Fruit fly (Drosophila melanogaster) whole organism, embryonic: Measurements from ENCODE around the gene GAPcenA.
A peak's percentile ranks its signal among the peaks of the same experiment; 100 is the strongest.

Experiments
- CG10274 ChIP-seq: fragments of 200-800 bp; sonication (Bioruptor generic); optimal IDR thresholded peaks from 3 replicates; lab custom pipeline; 2017; ENCODE audit warnings: missing biosample characterization, mild to moderate bottlenecking, missing genetic modification characterization
- CG10979 ChIP-seq: fragments of 200-800 bp; sonication (Bioruptor generic); optimal IDR thresholded peaks from 2 replicates; lab custom pipeline; 2018; ENCODE audit warnings: missing biosample characterization, mild to moderate bottlenecking, missing genetic modification characterization, moderate library complexity
- CG11504 ChIP-seq: fragments of 200-800 bp; sonication (Bioruptor generic); optimal IDR thresholded peaks from 3 replicates; lab custom pipeline; 2019; ENCODE audit warnings: missing biosample characterization, mild to moderate bottlenecking, missing genetic modification characterization, moderate library complexity
- CG12391 ChIP-seq: fragments of 200-800 bp; sonication (Bioruptor generic); optimal IDR thresholded peaks from 3 replicates; lab custom pipeline; 2018; ENCODE audit warnings: missing biosample characterization, mild to moderate bottlenecking, missing genetic modification characterization, moderate library complexity
- CG14710 ChIP-seq: fragments of 200-800 bp; sonication (Bioruptor generic); optimal IDR thresholded peaks from 3 replicates; lab custom pipeline; 2019; ENCODE audit warnings: missing biosample characterization, mild to moderate bottlenecking, missing genetic modification characterization, moderate library complexity
- CG15601 ChIP-seq: fragments of 200-800 bp; sonication (Bioruptor generic); optimal IDR thresholded peaks from 3 replicates; lab custom pipeline; 2019; ENCODE audit warnings: missing biosample characterization, mild to moderate bottlenecking, missing genetic modification characterization, moderate library complexity
- CG17328 ChIP-seq: fragments of 200-800 bp; sonication (Bioruptor generic); IDR thresholded peaks from 2 replicates; pipeline ENCODE4 v1.3.6; 2022; ENCODE audit warnings: missing biosample characterization, missing genetic modification characterization
- CG18262 ChIP-seq: fragments of 200-800 bp; optimal IDR thresholded peaks from 3 replicates; lab custom pipeline; 2019; ENCODE audit warnings: missing biosample characterization, mild to moderate bottlenecking, missing genetic modification characterization, moderate library complexity
- CG2712 ChIP-seq: fragments of 200-800 bp; optimal IDR thresholded peaks from 3 replicates; lab custom pipeline; 2019; ENCODE audit warnings: missing biosample characterization, mild to moderate bottlenecking, missing genetic modification characterization, moderate library complexity
- CG31224 ChIP-seq: fragments of 200-800 bp; sonication (Bioruptor generic); IDR thresholded peaks from 2 replicates; pipeline ENCODE4 v1.3.6; 2022; ENCODE audit warnings: missing biosample characterization, missing genetic modification characterization
- CG6254 ChIP-seq: fragments of 200-800 bp; sonication (Bioruptor generic); optimal IDR thresholded peaks from 3 replicates; lab custom pipeline; 2017; ENCODE audit warnings: mild to moderate bottlenecking, missing biosample characterization, missing genetic modification reagents, missing genetic modification characterization
- CG7839 ChIP-seq: fragments of 200-800 bp; sonication (Bioruptor generic); optimal IDR thresholded peaks from 3 replicates; lab custom pipeline; 2018; ENCODE audit warnings: missing biosample characterization, mild to moderate bottlenecking, missing genetic modification characterization, moderate library complexity
- CG8388 ChIP-seq: fragments of 200-800 bp; sonication (Bioruptor generic); optimal IDR thresholded peaks from 2 replicates; lab custom pipeline; 2019; ENCODE audit warnings: missing biosample characterization, mild to moderate bottlenecking, missing genetic modification characterization, moderate library complexity
- CG9609 ChIP-seq: fragments of 200-800 bp; sonication (Bioruptor generic); optimal IDR thresholded peaks from 3 replicates; lab custom pipeline; 2016; ENCODE audit warnings: missing biosample characterization, missing genetic modification characterization
- CG9727 ChIP-seq: fragments of 200-800 bp; sonication (Bioruptor generic); optimal IDR thresholded peaks from 3 replicates; lab custom pipeline; 2017; ENCODE audit warnings: missing biosample characterization, mild to moderate bottlenecking, missing genetic modification characterization
- CTCF ChIP-seq: fragments of 200-800 bp; sonication (Bioruptor generic); optimal IDR thresholded peaks from 2 replicates; lab custom pipeline; 2017; ENCODE audit warnings: missing biosample characterization, mild to moderate bottlenecking, missing genetic modification characterization, moderate library complexity
- Camta ChIP-seq: fragments of 200-800 bp; sonication (Bioruptor generic); optimal IDR thresholded peaks from 2 replicates; lab custom pipeline; 2016; ENCODE audit warnings: missing biosample characterization, missing genetic modification characterization
- D ChIP-seq, 2 experiments: fragments of 200-800 bp in 1 of 2; fragments of >200 bp in 1 of 2; sonication (Bioruptor generic) in 1 of 2; optimal IDR thresholded peaks; 2 replicates in 1 of 2; 3 replicates in 1 of 2; lab custom pipeline; 2017; ENCODE audit warnings: mild to moderate bottlenecking in 1 of 2, missing biosample characterization in 1 of 2, missing genetic modification characterization in 1 of 2, missing genetic modification reagents in 1 of 2
- Dbx ChIP-seq: fragments of 200-800 bp; sonication (Bioruptor generic); IDR thresholded peaks from 3 replicates; pipeline ENCODE4 v1.3.6; 2022; ENCODE audit warnings: missing biosample characterization, missing genetic modification characterization
- Drgx ChIP-seq: fragments of 200-800 bp; sonication (Bioruptor generic); IDR thresholded peaks from 2 replicates; pipeline ENCODE4 v1.3.6; 2022; ENCODE audit warnings: missing biosample characterization, missing genetic modification characterization
- GATAe ChIP-seq: fragments of 200-800 bp; sonication (Bioruptor generic); conservative IDR thresholded peaks from 2 replicates; pipeline ENCODE4 v1.3.6; 2022; ENCODE audit warnings: missing biosample characterization, missing genetic modification characterization
- Lhr ChIP-seq: fragments of 200-800 bp; sonication (Bioruptor generic); optimal IDR thresholded peaks from 3 replicates; lab custom pipeline; 2017; ENCODE audit warnings: mild to moderate bottlenecking, missing biosample characterization, missing genetic modification reagents, missing genetic modification characterization
- Mad ChIP-seq: fragments of 200-800 bp; sonication (Bioruptor generic); optimal IDR thresholded peaks from 2 replicates; lab custom pipeline; 2016; ENCODE audit warnings: missing biosample characterization, missing genetic modification characterization
- Oli ChIP-seq: fragments of 200-800 bp; sonication (Bioruptor generic); optimal IDR thresholded peaks from 2 replicates; lab custom pipeline; 2018; ENCODE audit warnings: missing biosample characterization, mild to moderate bottlenecking, missing genetic modification characterization, moderate library complexity
- Poxn ChIP-seq: fragments of 200-800 bp; sonication (Bioruptor generic); IDR thresholded peaks from 2 replicates; pipeline ENCODE4 v1.3.6; 2022; ENCODE audit warnings: missing biosample characterization, missing genetic modification characterization
- Sox102F ChIP-seq: fragments of 200-800 bp; sonication (Bioruptor generic); optimal IDR thresholded peaks from 2 replicates; lab custom pipeline; 2018; ENCODE audit warnings: missing biosample characterization, mild to moderate bottlenecking, missing genetic modification characterization, moderate library complexity
- Ssrp ChIP-seq: fragments of 200-800 bp; sonication (Bioruptor generic); optimal IDR thresholded peaks from 2 replicates; lab custom pipeline; 2018; ENCODE audit warnings: missing biosample characterization, mild to moderate bottlenecking, missing genetic modification characterization, moderate library complexity
- Usf ChIP-seq: fragments of 200-800 bp; sonication (Bioruptor generic); optimal IDR thresholded peaks from 2 replicates; lab custom pipeline; 2017; ENCODE audit warnings: missing genotype, missing biosample characterization, missing genetic modification characterization
- YL-1 ChIP-seq: fragments of 200-800 bp; sonication (Bioruptor generic); optimal IDR thresholded peaks from 3 replicates; lab custom pipeline; 2017; ENCODE audit warnings: missing biosample characterization, mild to moderate bottlenecking, missing genetic modification characterization
- bsh ChIP-seq, 2 experiments: fragments of 200-800 bp; sonication (Bioruptor generic); optimal IDR thresholded peaks; 2 replicates each; lab custom pipeline; 2017 to 2018; ENCODE audit warnings: mild to moderate bottlenecking in 2 of 2, missing biosample characterization in 2 of 2, missing genetic modification characterization in 2 of 2, moderate library complexity in 1 of 2
- btn ChIP-seq: fragments of 200-800 bp; sonication (Bioruptor generic); optimal IDR thresholded peaks from 2 replicates; lab custom pipeline; 2016; ENCODE audit warnings: missing biosample characterization, missing genetic modification characterization
- chinmo ChIP-seq: fragments of 200-800 bp; sonication (Bioruptor generic); IDR thresholded peaks from 4 replicates; pipeline ENCODE4 v1.3.6; 2022; ENCODE audit warnings: missing biosample characterization, missing genetic modification characterization; ENCODE audit not compliant: partially characterized antibody
- croc ChIP-seq: fragments of 200-800 bp; sonication (Bioruptor generic); conservative IDR thresholded peaks from 3 replicates; pipeline ENCODE4 v1.3.6; 2022; ENCODE audit warnings: missing biosample characterization, missing genetic modification characterization
- da ChIP-seq: fragments of 200-800 bp; sonication (Bioruptor generic); optimal IDR thresholded peaks from 2 replicates; lab custom pipeline; 2016; ENCODE audit warnings: missing biosample characterization, missing genetic modification characterization
- dati ChIP-seq: fragments of 200-800 bp; sonication (Bioruptor generic); IDR thresholded peaks from 2 replicates; pipeline ENCODE4 v1.3.6; 2022; ENCODE audit warnings: missing biosample characterization, missing genetic modification characterization
- dysf ChIP-seq: fragments of 200-800 bp; sonication (Bioruptor generic); IDR thresholded peaks from 3 replicates; pipeline ENCODE4 v1.3.6; 2022; ENCODE audit warnings: missing biosample characterization, missing genetic modification characterization
- esg ChIP-seq: fragments of 200-800 bp; sonication (Bioruptor generic); conservative IDR thresholded peaks from 2 replicates; pipeline ENCODE4 v1.3.6; 2022; ENCODE audit warnings: missing biosample characterization, missing genetic modification characterization
- fd96Cb ChIP-seq: fragments of 200-800 bp; sonication (Bioruptor generic); optimal IDR thresholded peaks from 2 replicates; lab custom pipeline; 2018; ENCODE audit warnings: missing biosample characterization, mild to moderate bottlenecking, missing genetic modification characterization, moderate library complexity
- hth ChIP-seq: fragments of >200 bp; optimal IDR thresholded peaks from 2 replicates; lab custom pipeline; 2017; ENCODE audit warnings: inconsistent platforms
- luna ChIP-seq: fragments of 200-800 bp; sonication (Bioruptor generic); optimal IDR thresholded peaks from 2 replicates; lab custom pipeline; 2016; ENCODE audit warnings: missing biosample characterization, missing genetic modification characterization
- oc ChIP-seq: fragments of 200-800 bp; sonication (Bioruptor generic); optimal IDR thresholded peaks from 2 replicates; lab custom pipeline; 2018; ENCODE audit warnings: missing biosample characterization, mild to moderate bottlenecking, missing genetic modification characterization, moderate library complexity
- p53 ChIP-seq: fragments of 200-800 bp; sonication (Bioruptor generic); optimal IDR thresholded peaks from 2 replicates; lab custom pipeline; 2016; ENCODE audit warnings: missing biosample characterization, missing genetic modification characterization
- phol ChIP-seq: fragments of 200-800 bp; sonication (Bioruptor generic); optimal IDR thresholded peaks from 3 replicates; lab custom pipeline; 2018; ENCODE audit warnings: missing biosample characterization, mild to moderate bottlenecking, missing genetic modification characterization, moderate library complexity
- pum ChIP-seq: fragments of 200-800 bp; sonication (Bioruptor generic); optimal IDR thresholded peaks from 2 replicates; lab custom pipeline; 2016; ENCODE audit warnings: missing biosample characterization, missing genetic modification characterization
- sens ChIP-seq: fragments of 200-800 bp; sonication (Bioruptor generic); peaks from one replicate; lab custom pipeline; 2016; ENCODE audit warnings: missing biosample characterization, missing genetic modification characterization
- stwl ChIP-seq: fragments of 200-800 bp; sonication (Bioruptor generic); optimal IDR thresholded peaks from 3 replicates; lab custom pipeline; 2018; ENCODE audit warnings: missing biosample characterization, mild to moderate bottlenecking, missing genetic modification characterization, moderate library complexity
- ttk ChIP-seq: fragments of 200-800 bp; sonication (Bioruptor generic); IDR thresholded peaks from 2 replicates; pipeline ENCODE4 v2.1.2; 2022; ENCODE audit warnings: missing biosample characterization, missing genetic modification characterization
- tx ChIP-seq: fragments of 200-800 bp; sonication (Bioruptor generic); optimal IDR thresholded peaks from 2 replicates; lab custom pipeline; 2016; ENCODE audit warnings: missing biosample characterization, missing genetic modification characterization
- unc-4 ChIP-seq: fragments of 200-800 bp; sonication (Bioruptor generic); IDR thresholded peaks from 2 replicates; pipeline ENCODE4 v1.3.6; 2022; ENCODE audit warnings: missing biosample characterization, missing genetic modification characterization; ENCODE audit not compliant: partially characterized antibody

GAPcenA gene

dm6 chr3L:8383968-8384367 lies 37.6 kb downstream of the GAPcenA start:
- no peak for TF ChIP-seq unc-4 (GFP tag; lab: Robert Waterston, UW)
- TF ChIP-seq Sox102F (GFP tag; lab: Kevin White, UChicago), result peak; percentile 11
- TF ChIP-seq Drgx (GFP tag; lab: Robert Waterston, UW), result 0 out of 2 replicates have a peak, but pooled peaks have one; percentile 24
- TF ChIP-seq dysf, result 0 out of 3 replicates have a peak, but pooled peaks have one; percentile 17
- TF ChIP-seq bsh (GFP tag; optimal IDR thresholded peaks at IDR 0.05; lab: Kevin White, UChicago), result peak in 1 of 2 experiments; percentile 26
- TF ChIP-seq GATAe (GFP tag; lab: Robert Waterston, UW), result no peak
- TF ChIP-seq Oli (tag; lab: Kevin White, UChicago), result peak; percentile 3
- peak; percentile 15 for TF ChIP-seq sens
- TF ChIP-seq luna (GFP tag; lab: Kevin White, UChicago), result no peak
- 0 out of 2 replicates have a peak, but pooled peaks have one; percentile 5 for TF ChIP-seq esg (GFP tag; lab: Robert Waterston, UW)
- TF ChIP-seq Poxn (GFP tag; lab: Robert Waterston, UW), result no peak
- TF ChIP-seq, all 482 proteins: peak for 7

- peak; percentile 1 for TF ChIP-seq CG15601
- peak; percentile 86 for TF ChIP-seq sens
- TF ChIP-seq phol (tag; lab: Kevin White, UChicago), result peak; percentile 47
- no peak for TF ChIP-seq croc (GFP tag; lab: Robert Waterston, UW)
- peak; percentile 7 for TF ChIP-seq CG12391 (tag; lab: Kevin White, UChicago)
- peak; percentile 15 for TF ChIP-seq CG14710
- TF ChIP-seq Dbx (GFP tag; lab: Robert Waterston, UW), result no peak
- TF ChIP-seq CG11504 (tag; lab: Kevin White, UChicago), result peak; percentile 58
- TF ChIP-seq oc, result no peak
- TF ChIP-seq CG31224 (GFP tag; lab: Robert Waterston, UW), result no peak
- TF ChIP-seq CG10274 (GFP tag; lab: Kevin White, UChicago), result no peak
- TF ChIP-seq CG6254, result peak; percentile 4
- no peak for TF ChIP-seq CTCF (GFP tag; lab: Kevin White, UChicago)
- no peak for TF ChIP-seq CG9727 (GFP tag; lab: Kevin White, UChicago)
- TF ChIP-seq Drgx (GFP tag; lab: Robert Waterston, UW), result peak; percentile 56; the same call in 1 of the 2 replicates
- no peak for TF ChIP-seq tx (GFP tag; lab: Kevin White, UChicago)
- no peak for TF ChIP-seq D (optimal IDR thresholded peaks at IDR 0.05; lab: Kevin White, UChicago)
- peak; percentile 24 for TF ChIP-seq D (GFP tag; optimal IDR thresholded peaks at IDR 0.05; lab: Kevin White, UChicago)
- TF ChIP-seq CG7839 (tag; lab: Kevin White, UChicago), result no peak
- TF ChIP-seq CG9609 (GFP tag; lab: Kevin White, UChicago), result peak; percentile 10
- peak; percentile 29; the same call in 1 of the 2 replicates for TF ChIP-seq CG17328 (GFP tag; lab: Robert Waterston, UW)
- TF ChIP-seq YL-1 (GFP tag; lab: Kevin White, UChicago), result no peak
- TF ChIP-seq Camta (GFP tag; lab: Kevin White, UChicago), result no peak
- TF ChIP-seq chinmo (GFP tag; lab: Robert Waterston, UW), result no peak
- TF ChIP-seq CG10979 (tag; lab: Kevin White, UChicago), result peak; percentile 56
- TF ChIP-seq ttk (GFP tag; lab: Robert Waterston, UW), result no peak
- no peak for TF ChIP-seq btn (GFP tag; lab: Kevin White, UChicago)
- no peak for TF ChIP-seq hth (lab: Kevin White, UChicago)
- peak; percentile 25 for TF ChIP-seq fd96Cb
- TF ChIP-seq CG8388 (GFP tag; lab: Kevin White, UChicago), result peak; percentile 10
- no peak for TF ChIP-seq pum (GFP tag; lab: Kevin White, UChicago)
- no peak for TF ChIP-seq dati (GFP tag; lab: Robert Waterston, UW)
- TF ChIP-seq Usf, result no peak
- no peak for TF ChIP-seq p53 (GFP tag; lab: Kevin White, UChicago)
- peak; percentile 4 for TF ChIP-seq Lhr (GFP tag; lab: Kevin White, UChicago)
- TF ChIP-seq stwl (tag; lab: Kevin White, UChicago), result peak; percentile 74
- peak; percentile 31 for TF ChIP-seq Ssrp
- TF ChIP-seq Sox102F (GFP tag; lab: Kevin White, UChicago), result peak; percentile 21
- peak; percentile 28 for TF ChIP-seq CG18262 (tag; lab: Kevin White, UChicago)
- TF ChIP-seq Mad (GFP tag; lab: Kevin White, UChicago), result no peak
- TF ChIP-seq da (GFP tag; lab: Kevin White, UChicago), result no peak
- peak; percentile 26 for TF ChIP-seq CG2712
These were observed 38.7 kb downstream of the GAPcenA start for dm6 chr3L:8385055-8385454.
